Worm (Caenorhabditis elegans): ENCODE data around the gene C36E6.8.

- TF ChIP-seq W03F9.2 (tag; optimal IDR thresholded peaks at IDR 0.05) (no peak), him-1 (tag; optimal IDR thresholded peaks at IDR 0.05) (no peak), dao-5 (tag; optimal IDR thresholded peaks at IDR 0.05) (no peak)
These were observed 23.5 kb downstream of the C36E6.8 start for ce11 chrX:17461958-17462357.
